Worm (Caenorhabditis elegans) whole organism, L4 larva: ENCODE measurements around the gene fbxb-106.

ENCODE experiments used
- F10B5.3 ChIP-seq: sonication (generic microtip); optimal IDR thresholded peaks from 2 replicates; lab custom pipeline; 2016; ENCODE audit warnings: mild to moderate bottlenecking, missing genetic modification characterization, missing compliant biosample characterization
- F44E2.7 ChIP-seq: fragments of 200-800 bp; sonication (Bioruptor generic); IDR thresholded peaks from 2 replicates; pipeline ENCODE4 v2.1.2; 2022; ENCODE audit warnings: missing genetic modification characterization, missing compliant biosample characterization
- F49E8.2 ChIP-seq: sonication (generic microtip); optimal IDR thresholded peaks from 2 replicates; lab custom pipeline; 2016; ENCODE audit warnings: missing compliant biosample characterization, mild to moderate bottlenecking, missing genetic modification characterization, borderline replicate concordance
- R02D3.7 ChIP-seq: fragments of 150-350 bp; sonication (generic microtip); optimal IDR thresholded peaks from 3 replicates; lab custom pipeline; 2014; ENCODE audit warnings: missing biosample characterization, missing genetic modification characterization
- T20F7.1 ChIP-seq: fragments of 200-800 bp; sonication (Bioruptor generic); optimal IDR thresholded peaks from 2 replicates; lab custom pipeline; 2018; ENCODE audit warnings: mild to moderate bottlenecking, missing genetic modification characterization, missing compliant biosample characterization
- Y75B8A.6 ChIP-seq: fragments of 200-800 bp; sonication (Bioruptor generic); IDR thresholded peaks from 2 replicates; pipeline ENCODE4 v1.3.6; 2022; ENCODE audit warnings: missing genetic modification reagents, missing genetic modification characterization, missing compliant biosample characterization
- ama-1 ChIP-seq: fragments of 150-350 bp; optimal IDR thresholded peaks from 2 replicates; lab custom pipeline; 2014; ENCODE audit warnings: inconsistent platforms, mixed read lengths
- ceh-20 ChIP-seq: fragments of 200-800 bp; sonication (Bioruptor generic); IDR thresholded peaks from 2 replicates; pipeline ENCODE4 v1.3.6; 2022; ENCODE audit warnings: missing genetic modification reagents, missing genetic modification characterization, missing compliant biosample characterization
- ceh-28 ChIP-seq: fragments of 150-350 bp; optimal IDR thresholded peaks from 2 replicates; lab custom pipeline; 2014; ENCODE audit warnings: missing biosample characterization, missing genetic modification reagents, missing genetic modification characterization
- ceh-62 ChIP-seq: sonication (generic microtip); optimal IDR thresholded peaks from 2 replicates; lab custom pipeline; 2017; ENCODE audit warnings: missing biosample characterization, missing genetic modification characterization
- cey-2 ChIP-seq: sonication (generic microtip); optimal IDR thresholded peaks from 3 replicates; lab custom pipeline; 2017; ENCODE audit warnings: missing genetic modification characterization, mild to moderate bottlenecking, missing compliant biosample characterization, antibody characterized with exemption, borderline replicate concordance; ENCODE audit not compliant: insufficient read depth
- ctbp-1 ChIP-seq: fragments of 200-800 bp; sonication (Bioruptor generic); IDR thresholded peaks from 2 replicates; pipeline ENCODE4 v1.3.6; 2022; ENCODE audit warnings: missing genetic modification reagents, missing genetic modification characterization, missing compliant biosample characterization
- daf-16 ChIP-seq, 3 experiments: sonication (generic microtip); optimal IDR thresholded peaks; 2 replicates each; lab custom pipeline; 2016 to 2017; ENCODE audit warnings: missing genetic modification characterization in 3 of 3, missing genetic modification reagents in 3 of 3, mild to moderate bottlenecking in 2 of 3, missing compliant biosample characterization in 2 of 3, missing biosample characterization in 1 of 3, moderate library complexity in 1 of 3
- daf-19 ChIP-seq: fragments of 200-800 bp; sonication (Bioruptor generic); conservative IDR thresholded peaks from 2 replicates; pipeline ENCODE4 v1.3.6; 2022; ENCODE audit warnings: missing genetic modification characterization, missing compliant biosample characterization
- daf-8 ChIP-seq: fragments of 200-800 bp; sonication (Bioruptor generic); IDR thresholded peaks from 2 replicates; pipeline ENCODE4 v1.3.6; 2022; ENCODE audit warnings: missing genetic modification characterization, missing compliant biosample characterization
- dve-1 ChIP-seq: sonication (generic microtip); optimal IDR thresholded peaks from 2 replicates; lab custom pipeline; 2017; ENCODE audit warnings: antibody characterized with exemption, mild to moderate bottlenecking, missing genetic modification characterization, missing compliant biosample characterization; ENCODE audit not compliant: insufficient read depth
- egl-27 ChIP-seq: sonication (generic microtip); optimal IDR thresholded peaks from 3 replicates; lab custom pipeline; 2017; ENCODE audit warnings: missing biosample characterization, missing genetic modification reagents, missing genetic modification characterization
- egl-43 ChIP-seq: fragments of 200-800 bp; sonication (Bioruptor generic); IDR thresholded peaks from 2 replicates; pipeline ENCODE4 v1.3.6; 2022; ENCODE audit warnings: missing genetic modification reagents, missing genetic modification characterization, missing compliant biosample characterization
- hlh-11 ChIP-seq: fragments of 200-800 bp; sonication (Bioruptor generic); optimal IDR thresholded peaks from 2 replicates; lab custom pipeline; 2018; ENCODE audit warnings: mild to moderate bottlenecking, missing genetic modification characterization, missing compliant biosample characterization
- hmg-1.1 ChIP-seq: fragments of 200-800 bp; sonication (Bioruptor generic); IDR thresholded peaks from 2 replicates; pipeline ENCODE4 v1.3.6; 2022; ENCODE audit warnings: missing genetic modification reagents, missing genetic modification characterization, missing compliant biosample characterization
- lim-7 ChIP-seq: fragments of 200-800 bp; sonication (Bioruptor generic); IDR thresholded peaks from 2 replicates; pipeline ENCODE4 v1.3.6; 2022; ENCODE audit warnings: missing genetic modification characterization, missing compliant biosample characterization
- lin-13 ChIP-seq: fragments of 150-350 bp; optimal IDR thresholded peaks from 2 replicates; lab custom pipeline; 2014; ENCODE audit warnings: missing biosample characterization, missing genetic modification reagents, missing genetic modification characterization
- lin-15B ChIP-seq: fragments of 150-350 bp; sonication (generic microtip); optimal IDR thresholded peaks from 3 replicates; lab custom pipeline; 2014; ENCODE audit warnings: missing biosample characterization, missing genetic modification characterization
- lin-39 ChIP-seq: fragments of 150-350 bp; optimal IDR thresholded peaks from 2 replicates; lab custom pipeline; 2014; ENCODE audit warnings: missing biosample characterization, missing genetic modification reagents, missing genetic modification characterization
- lir-3 ChIP-seq: sonication (generic microtip); optimal IDR thresholded peaks from 2 replicates; lab custom pipeline; 2016; ENCODE audit warnings: mild to moderate bottlenecking, missing genetic modification characterization, missing compliant biosample characterization
- mxl-3 ChIP-seq: fragments of 200-800 bp; sonication (Bioruptor generic); optimal IDR thresholded peaks from 2 replicates; lab custom pipeline; 2018; ENCODE audit warnings: mild to moderate bottlenecking, missing genetic modification characterization, missing compliant biosample characterization
- nhr-11 ChIP-seq: fragments of 150-350 bp; optimal IDR thresholded peaks from 2 replicates; lab custom pipeline; 2014; ENCODE audit warnings: missing biosample characterization, missing genetic modification characterization
- nhr-111 ChIP-seq: fragments of 200-800 bp; sonication (Bioruptor generic); optimal IDR thresholded peaks from 2 replicates; lab custom pipeline; 2018; ENCODE audit warnings: mild to moderate bottlenecking, missing genetic modification characterization, missing compliant biosample characterization
- nhr-41 ChIP-seq: fragments of 200-800 bp; sonication (Bioruptor generic); IDR thresholded peaks from 2 replicates; pipeline ENCODE4 v1.3.6; 2022; ENCODE audit warnings: missing genetic modification reagents, missing genetic modification characterization, missing compliant biosample characterization
- nhr-6 ChIP-seq: fragments of 150-350 bp; optimal IDR thresholded peaks from 2 replicates; lab custom pipeline; 2014; ENCODE audit warnings: missing biosample characterization, missing genetic modification characterization
- nhr-77 ChIP-seq: fragments of 150-350 bp; optimal IDR thresholded peaks from 2 replicates; lab custom pipeline; 2014; ENCODE audit warnings: missing biosample characterization, missing genetic modification characterization
- php-3 ChIP-seq: fragments of 200-800 bp; sonication (Bioruptor generic); IDR thresholded peaks from 2 replicates; pipeline ENCODE4 v1.3.6; 2022; ENCODE audit warnings: missing genetic modification reagents, missing genetic modification characterization, missing compliant biosample characterization
- rbr-2 ChIP-seq: sonication (generic microtip); optimal IDR thresholded peaks from 2 replicates; lab custom pipeline; 2016; ENCODE audit warnings: missing genotype, missing genetic modification characterization, missing compliant biosample characterization
- saeg-2 ChIP-seq: fragments of 200-800 bp; sonication (Bioruptor generic); IDR thresholded peaks from 2 replicates; pipeline ENCODE4 v1.3.6; 2022; ENCODE audit warnings: missing genetic modification reagents, missing genetic modification characterization, missing compliant biosample characterization
- sdz-12 ChIP-seq: fragments of 200-800 bp; sonication (Bioruptor generic); optimal IDR thresholded peaks from 2 replicates; lab custom pipeline; 2018; ENCODE audit warnings: mild to moderate bottlenecking, missing genetic modification characterization, missing compliant biosample characterization
- snpc-4 ChIP-seq: fragments of 150-350 bp; optimal IDR thresholded peaks from 2 replicates; lab custom pipeline; 2014; ENCODE audit warnings: missing biosample characterization, missing genetic modification characterization
- spr-1 ChIP-seq: sonication (generic microtip); optimal IDR thresholded peaks from 2 replicates; lab custom pipeline; 2016; ENCODE audit warnings: mild to moderate bottlenecking, missing genetic modification characterization, missing compliant biosample characterization
- unc-62 ChIP-seq, 3 experiments: fragments of 150-350 bp in 1 of 3; sonication (generic microtip); optimal IDR thresholded peaks in 2 of 3; peaks in 1 of 3; 1 replicate in 1 of 3; 2 replicates in 2 of 3; lab custom pipeline; 2014 to 2017; ENCODE audit warnings: missing biosample characterization in 3 of 3, missing genetic modification characterization in 3 of 3, missing genetic modification reagents in 3 of 3, missing genotype in 1 of 3
- zag-1 ChIP-seq: fragments of 150-350 bp; optimal IDR thresholded peaks from 2 replicates; lab custom pipeline; 2014; ENCODE audit warnings: missing biosample characterization, missing genetic modification characterization
- zip-2 ChIP-seq: fragments of 150-350 bp; optimal IDR thresholded peaks from 2 replicates; lab custom pipeline; 2014; ENCODE audit warnings: missing biosample characterization, missing genetic modification characterization
- ztf-11 ChIP-seq: fragments of 150-350 bp; optimal IDR thresholded peaks from 2 replicates; lab custom pipeline; 2014; ENCODE audit warnings: missing biosample characterization, missing genetic modification characterization

Gene fbxb-106

DNA sequence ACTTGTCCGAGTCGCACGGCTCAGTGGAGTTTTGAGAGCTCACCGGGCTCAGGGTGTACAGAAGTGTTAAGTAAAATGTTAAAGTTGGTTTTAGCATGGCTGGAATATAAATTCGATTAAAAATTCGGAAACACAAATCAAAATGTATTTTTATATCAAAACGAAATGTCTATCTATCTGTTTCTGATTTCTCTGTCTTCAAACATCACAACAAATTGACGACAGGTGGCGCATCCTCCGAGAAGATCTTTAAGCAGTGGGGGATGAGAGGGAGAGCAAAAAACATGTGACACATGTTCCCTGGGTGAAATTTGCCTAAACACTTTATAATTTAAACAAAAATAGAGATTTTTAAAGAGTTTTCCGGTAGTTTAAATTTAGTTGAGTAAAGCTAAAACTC, 6.8 kb downstream of the fbxb-106 start, which contains the start of gene F08D12.7:
F08D12.7 (minus strand) TSS at position 101 of the 400 bp plus-strand sequence.
- TF ChIP-seq Y75B8A.6 (no peak), daf-16 (GFP tag; optimal IDR thresholded peaks at IDR 0.05; lab: Kevin White, UChicago) (peak in 1 of 2 experiments; percentile 36), daf-16 (tag; optimal IDR thresholded peaks at IDR 0.05; lab: Kevin White, UChicago) (no peak)

DNA sequence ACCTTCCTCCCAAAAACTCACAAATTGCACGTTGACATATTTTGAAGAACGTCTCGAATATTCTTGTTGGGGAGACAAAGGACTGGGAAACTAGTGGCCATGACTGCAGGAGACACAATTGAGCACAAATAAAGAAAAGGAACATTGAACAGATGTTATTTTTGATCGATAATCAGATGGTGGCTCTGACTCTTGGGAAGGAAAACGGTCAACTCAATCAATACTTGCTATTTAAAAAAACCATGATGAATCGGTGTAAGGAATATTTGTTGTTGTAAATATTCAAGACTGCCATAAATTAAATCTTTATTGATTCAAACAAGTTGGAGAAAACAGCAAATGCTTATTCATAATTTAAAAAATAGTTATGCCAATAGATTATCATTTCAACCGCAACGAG, 8.6 kb downstream of the fbxb-106 start, which contains the start of gene fbxb-105:
fbxb-105 (minus strand) TSS at position 101 of the 400 bp plus-strand sequence.
- TF ChIP-seq zag-1 (tag; lab: Kevin White, UChicago) (no peak), ztf-11 (tag; lab: Kevin White, UChicago) (no peak), ceh-20 (GFP tag; lab: Robert Waterston, UW) (no peak), zip-2 (no peak), php-3 (GFP tag; lab: Robert Waterston, UW) (no peak), lin-13 (GFP tag; lab: Kevin White, UChicago) (no peak), lin-39 (tag; lab: Kevin White, UChicago) (no peak), nhr-11 (tag; lab: Kevin White, UChicago) (no peak), hlh-11 (no peak), nhr-41 (no peak), dve-1 (tag; lab: Kevin White, UChicago) (no peak)

DNA sequence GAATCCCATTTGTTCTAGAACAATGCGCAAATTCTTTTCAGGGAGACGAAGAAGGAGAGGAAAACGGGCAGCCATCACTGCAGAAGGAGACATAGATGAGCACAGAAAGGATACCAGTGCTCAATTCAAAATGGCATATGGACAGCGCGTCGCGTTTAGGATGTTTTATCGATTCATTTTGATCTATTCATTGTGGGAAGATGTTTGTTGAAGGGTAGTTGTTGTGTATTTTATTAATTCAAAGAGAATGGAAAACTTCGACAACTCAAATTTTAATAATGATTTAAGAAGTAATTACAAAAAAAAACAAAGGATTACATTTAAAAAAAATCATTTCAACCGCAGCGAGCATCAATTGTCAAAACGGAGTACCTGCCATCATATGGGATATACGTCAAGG, 10.0 kb downstream of the fbxb-106 start, which contains the start of gene sdz-10:
sdz-10 (minus strand) TSS at position 101 of the 400 bp plus-strand sequence.
- TF ChIP-seq lin-13 (GFP tag; lab: Kevin White, UChicago) (no peak), sdz-12 (GFP tag; lab: Kevin White, UChicago) (no peak), spr-1 (no peak), R02D3.7 (tag; lab: Kevin White, UChicago) (no peak), lim-7 (no peak), egl-27 (tag; lab: Kevin White, UChicago) (no peak), nhr-6 (tag; lab: Kevin White, UChicago) (no peak), hmg-1.1 (no peak), nhr-111 (no peak), dve-1 (tag; lab: Kevin White, UChicago) (no peak), ceh-28 (no peak), ctbp-1 (no peak), daf-19 (no peak), mxl-3 (GFP tag; lab: Kevin White, UChicago) (no peak), daf-8 (no peak)

DNA sequence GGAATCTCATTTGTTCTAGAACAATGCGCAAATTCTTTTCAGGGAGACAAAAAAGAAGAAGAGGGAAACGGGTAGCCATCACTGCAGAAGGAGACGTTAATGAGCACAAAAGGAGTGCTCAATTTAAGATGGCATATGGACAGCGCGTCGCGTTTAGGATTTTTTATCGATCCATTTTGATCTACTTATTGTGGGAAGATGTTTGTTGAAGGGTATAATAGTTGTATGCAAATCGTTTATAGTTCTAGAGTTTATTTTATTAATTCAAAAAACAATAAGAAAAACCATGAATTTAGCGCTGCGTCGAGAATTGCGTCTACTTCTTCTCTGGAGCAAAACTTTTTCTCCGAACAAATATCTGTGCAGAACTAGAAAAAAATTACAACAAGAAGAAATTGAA, 11.3 kb downstream of the fbxb-106 start, which contains the start of gene sdz-9:
sdz-9 (minus strand) TSS at position 101 of the 400 bp plus-strand sequence.
- TF ChIP-seq unc-62 (GFP tag; optimal IDR thresholded peaks at IDR 0.05 in 1 of 2; lab: Kevin White, UChicago) (peak in 1 of 2 experiments; percentile 10), unc-62 (tag; optimal IDR thresholded peaks at IDR 0.05; lab: Kevin White, UChicago) (no peak), php-3 (GFP tag; lab: Robert Waterston, UW) (no peak)
- TF ChIP-seq, all 104 proteins: peak for 1

DNA sequence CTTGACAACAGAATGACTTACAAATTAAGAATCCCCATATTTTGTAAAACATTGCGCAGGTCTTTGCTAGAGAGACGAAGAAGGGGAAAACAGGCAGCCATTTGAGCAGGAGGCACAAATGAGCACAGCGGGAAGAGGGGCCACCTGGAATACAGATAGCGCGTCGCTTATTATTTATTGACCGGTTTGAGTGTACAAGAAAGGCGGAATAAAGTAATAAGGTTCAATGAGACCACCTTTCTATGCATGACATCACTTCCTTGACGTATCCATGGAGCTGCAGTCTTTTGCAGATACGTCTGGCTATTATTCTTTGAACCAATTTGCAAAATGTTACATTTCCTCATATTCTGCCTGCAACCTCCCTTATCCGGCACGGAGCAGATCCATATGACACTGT, 12.7 kb downstream of the fbxb-106 start, which contains the start of gene fbxb-111:
fbxb-111 (minus strand) TSS at position 101 of the 400 bp plus-strand sequence.
- no peak for TF ChIP-seq nhr-6 (tag; lab: Kevin White, UChicago)
- TF ChIP-seq lin-15B, result no peak
- no peak for TF ChIP-seq snpc-4 (tag; lab: Kevin White, UChicago)
- no peak for TF ChIP-seq lin-13 (GFP tag; lab: Kevin White, UChicago)
- TF ChIP-seq rbr-2 (tag; lab: Kevin White, UChicago), result no peak

ce11 chrII:2777846-2778245, 15.6 kb downstream of the fbxb-106 start, which contains the start of gene F08D12.4:
Gene F08D12.4, plus strand, starts transcription at chrII:2778146.
- TF ChIP-seq ceh-28 (no peak), egl-43 (GFP tag; lab: Robert Waterston, UW) (no peak), nhr-77 (tag; lab: Kevin White, UChicago) (no peak), saeg-2 (GFP tag; lab: Robert Waterston, UW) (no peak), F49E8.2 (no peak), cey-2 (tag; lab: Kevin White, UChicago) (no peak), lin-15B (no peak), lir-3 (tag; lab: Kevin White, UChicago) (no peak), F44E2.7 (no peak), ama-1 (lab: Kevin White, UChicago) (no peak), T20F7.1 (GFP tag; lab: Kevin White, UChicago) (no peak), F10B5.3 (tag; lab: Kevin White, UChicago) (no peak), ceh-20 (GFP tag; lab: Robert Waterston, UW) (no peak), dve-1 (tag; lab: Kevin White, UChicago) (no peak), ceh-62 (tag; lab: Kevin White, UChicago) (no peak)
